Worm (Caenorhabditis elegans) whole organism, L1 larva: ENCODE results near the gene suex-1.

ENCODE experiments used
- C04F5.9 ChIP-seq: sonication (generic microtip); optimal IDR thresholded peaks from 2 replicates; lab custom pipeline; 2016; ENCODE audit warnings: missing genetic modification characterization, missing compliant biosample characterization
- alr-1 ChIP-seq: fragments of 200-800 bp; sonication (Bioruptor generic); optimal IDR thresholded peaks from 2 replicates; lab custom pipeline; 2018; ENCODE audit warnings: borderline replicate concordance, mild to moderate bottlenecking, missing genetic modification characterization, missing compliant biosample characterization
- aly-2 ChIP-seq: fragments of 150-350 bp; optimal IDR thresholded peaks from 2 replicates; lab custom pipeline; 2014; ENCODE audit warnings: missing biosample characterization, missing genetic modification characterization
- ama-1 ChIP-seq: fragments of 150-350 bp; optimal IDR thresholded peaks from 2 replicates; lab custom pipeline; 2014
- blmp-1 ChIP-seq: fragments of 150-350 bp; optimal IDR thresholded peaks from 2 replicates; lab custom pipeline; 2014; ENCODE audit warnings: missing biosample characterization, missing genetic modification characterization
- ceh-8 ChIP-seq: fragments of 200-800 bp; sonication (Bioruptor generic); optimal IDR thresholded peaks from 2 replicates; lab custom pipeline; 2018; ENCODE audit warnings: mild to moderate bottlenecking, missing genetic modification characterization, moderate library complexity, missing compliant biosample characterization
- dpl-1 ChIP-seq, 3 experiments: fragments of 150-350 bp in 2 of 3; sonication (generic microtip) in 1 of 3; optimal IDR thresholded peaks; 2 replicates each; lab custom pipeline; 2014 to 2017; ENCODE audit warnings: missing biosample characterization in 3 of 3, missing genetic modification characterization in 3 of 3, missing genetic modification reagents in 3 of 3
- efl-1 ChIP-seq, 4 experiments: fragments of 150-350 bp; optimal IDR thresholded peaks in 3 of 4; peaks in 1 of 4; 1 replicate in 1 of 4; 2 replicates in 3 of 4; lab custom pipeline; 2014; ENCODE audit warnings: missing biosample characterization in 2 of 4, missing genetic modification characterization in 2 of 4, missing genetic modification reagents in 2 of 4
- efl-3 ChIP-seq: fragments of 200-800 bp; sonication (Bioruptor generic); optimal IDR thresholded peaks from 2 replicates; lab custom pipeline; 2018; ENCODE audit warnings: mild to moderate bottlenecking, missing genetic modification characterization, missing compliant biosample characterization
- elt-3 ChIP-seq, 6 experiments: fragments of 150-350 bp in 1 of 6; sonication (generic microtip); optimal IDR thresholded peaks; 2 replicates each; lab custom pipeline; 2017 to 2018; ENCODE audit warnings: missing biosample characterization in 6 of 6, missing genetic modification characterization in 6 of 6, inconsistent platforms in 1 of 6
- fkh-4 ChIP-seq: sonication (generic microtip); optimal IDR thresholded peaks from 2 replicates; lab custom pipeline; 2016; ENCODE audit warnings: missing compliant biosample characterization, missing genetic modification characterization, borderline replicate concordance
- fos-1 ChIP-seq: fragments of 150-350 bp; optimal IDR thresholded peaks from 2 replicates; lab custom pipeline; 2014; ENCODE audit warnings: missing biosample characterization, missing genetic modification characterization
- hpl-2 ChIP-seq: fragments of 150-350 bp; optimal IDR thresholded peaks from 2 replicates; lab custom pipeline; 2014; ENCODE audit warnings: missing biosample characterization, missing genetic modification reagents, missing genetic modification characterization
- isw-1 ChIP-seq: fragments of 200-800 bp; sonication (Bioruptor generic); IDR thresholded peaks from 2 replicates; pipeline ENCODE4 v1.3.6; 2022; ENCODE audit warnings: missing genetic modification characterization, missing compliant biosample characterization
- lin-14 ChIP-seq: fragments of 200-800 bp; sonication (Bioruptor generic); optimal IDR thresholded peaks from 2 replicates; lab custom pipeline; 2018; ENCODE audit warnings: mild to moderate bottlenecking, missing genetic modification characterization, moderate library complexity, missing compliant biosample characterization
- lin-35 ChIP-seq, 2 experiments: fragments of 150-350 bp; optimal IDR thresholded peaks; 2 replicates each; lab custom pipeline; 2014; ENCODE audit warnings: missing biosample characterization in 2 of 2, missing genetic modification characterization in 2 of 2, missing genetic modification reagents in 2 of 2
- lin-39 ChIP-seq: fragments of 150-350 bp; optimal IDR thresholded peaks from 2 replicates; lab custom pipeline; 2014; ENCODE audit warnings: missing biosample characterization, missing genetic modification reagents, missing genetic modification characterization
- lsy-2 ChIP-seq, 2 experiments: fragments of 150-350 bp; optimal IDR thresholded peaks; 2 replicates each; lab custom pipeline; 2014; ENCODE audit warnings: missing biosample characterization in 2 of 2, missing genetic modification characterization in 2 of 2
- mdl-1 ChIP-seq, 2 experiments: fragments of 150-350 bp; optimal IDR thresholded peaks; 2 replicates each; lab custom pipeline; 2014 to 2017; ENCODE audit warnings: missing biosample characterization in 2 of 2, missing genetic modification characterization in 2 of 2, inconsistent platforms in 1 of 2
- mef-2 ChIP-seq: fragments of 150-350 bp; optimal IDR thresholded peaks from 2 replicates; lab custom pipeline; 2014; ENCODE audit warnings: missing biosample characterization, missing genetic modification characterization
- nhr-19 ChIP-seq: fragments of 200-800 bp; sonication (Bioruptor generic); conservative IDR thresholded peaks from 2 replicates; pipeline ENCODE4 v1.3.6; 2022; ENCODE audit warnings: missing genetic modification characterization, missing compliant biosample characterization
- nhr-20 ChIP-seq: sonication (generic microtip); optimal IDR thresholded peaks from 2 replicates; lab custom pipeline; 2016; ENCODE audit warnings: mild to moderate bottlenecking, missing genetic modification characterization, missing compliant biosample characterization
- nhr-237 ChIP-seq: fragments of 150-350 bp; optimal IDR thresholded peaks from 2 replicates; lab custom pipeline; 2014; ENCODE audit warnings: missing biosample characterization, missing genetic modification characterization
- nhr-28 ChIP-seq: fragments of 150-350 bp; optimal IDR thresholded peaks from 2 replicates; lab custom pipeline; 2014; ENCODE audit warnings: missing biosample characterization, missing genetic modification characterization
- nhr-47 ChIP-seq: sonication (generic microtip); optimal IDR thresholded peaks from 2 replicates; lab custom pipeline; 2016; ENCODE audit warnings: mild to moderate bottlenecking, missing genetic modification characterization, moderate library complexity, missing compliant biosample characterization
- nhr-76 ChIP-seq: sonication (generic microtip); optimal IDR thresholded peaks from 2 replicates; lab custom pipeline; 2017; ENCODE audit warnings: missing biosample characterization, missing genetic modification characterization
- nhr-84 ChIP-seq: sonication (generic microtip); optimal IDR thresholded peaks from 2 replicates; lab custom pipeline; 2017; ENCODE audit warnings: missing biosample characterization, missing genetic modification characterization
- nhr-85 ChIP-seq: sonication (generic microtip); peaks from one replicate; lab custom pipeline; 2016; ENCODE audit warnings: missing genetic modification characterization, inconsistent platforms, missing compliant biosample characterization
- pag-3 ChIP-seq: sonication (generic microtip); optimal IDR thresholded peaks from 2 replicates; lab custom pipeline; 2017; ENCODE audit warnings: missing genetic modification characterization, mild to moderate bottlenecking, missing compliant biosample characterization, antibody characterized with exemption, borderline replicate concordance; ENCODE audit not compliant: insufficient read depth
- pax-3 ChIP-seq: fragments of 200-800 bp; sonication (Bioruptor generic); optimal IDR thresholded peaks from 2 replicates; lab custom pipeline; 2018; ENCODE audit warnings: mild to moderate bottlenecking, missing genetic modification characterization, moderate library complexity, missing compliant biosample characterization
- snu-23 ChIP-seq: sonication (generic microtip); optimal IDR thresholded peaks from 2 replicates; lab custom pipeline; 2016; ENCODE audit warnings: missing genetic modification characterization, missing compliant biosample characterization
- sox-4 ChIP-seq: sonication (generic microtip); optimal IDR thresholded peaks from 2 replicates; lab custom pipeline; 2016; ENCODE audit warnings: missing genetic modification characterization, missing compliant biosample characterization
- sup-37 ChIP-seq: fragments of 200-800 bp; sonication (Bioruptor generic); optimal IDR thresholded peaks from 2 replicates; lab custom pipeline; 2018; ENCODE audit warnings: mild to moderate bottlenecking, missing genetic modification characterization, missing compliant biosample characterization
- tlp-1 ChIP-seq: fragments of 150-350 bp; optimal IDR thresholded peaks from 2 replicates; lab custom pipeline; 2014; ENCODE audit warnings: missing biosample characterization, missing genetic modification characterization
- unc-130 ChIP-seq: fragments of 150-350 bp; optimal IDR thresholded peaks from 2 replicates; lab custom pipeline; 2017; ENCODE audit warnings: missing biosample characterization, missing genetic modification characterization, inconsistent platforms
- unc-30 ChIP-seq: sonication (generic microtip); optimal IDR thresholded peaks from 2 replicates; lab custom pipeline; 2017; ENCODE audit warnings: missing biosample characterization, missing genetic modification characterization
- unc-62 ChIP-seq: fragments of 150-350 bp; optimal IDR thresholded peaks from 2 replicates; lab custom pipeline; 2014; ENCODE audit warnings: missing biosample characterization, missing genetic modification reagents, missing genetic modification characterization
- xbp-1 ChIP-seq: sonication (generic microtip); optimal IDR thresholded peaks from 2 replicates; lab custom pipeline; 2016; ENCODE audit warnings: missing genetic modification characterization, missing compliant biosample characterization
- zip-4 ChIP-seq: fragments of 200-800 bp; sonication (Bioruptor generic); optimal IDR thresholded peaks from 2 replicates; lab custom pipeline; 2018; ENCODE audit warnings: mild to moderate bottlenecking, missing genetic modification characterization, moderate library complexity, missing compliant biosample characterization
- ztf-11 ChIP-seq, 2 experiments: sonication (generic microtip); optimal IDR thresholded peaks; 2 replicates each; lab custom pipeline; 2016 to 2017; ENCODE audit warnings: missing genetic modification characterization in 2 of 2, missing biosample characterization in 1 of 2, missing compliant biosample characterization in 1 of 2

The suex-1 gene

ce11 chrII:5500470-5500869 lies 2.4 kb upstream of the suex-1 start, which contains the start of gene fzy-1:
Gene fzy-1 (plus strand): TSS chrII:5500770.
- TF ChIP-seq pag-3 (tag; lab: Kevin White, UChicago), result no peak
- TF ChIP-seq fkh-4 (tag; lab: Kevin White, UChicago), result no peak
- no peak for TF ChIP-seq dpl-1 (GFP tag; optimal IDR thresholded peaks at IDR 0.05; lab: Kevin White, UChicago)
- TF ChIP-seq aly-2, result no peak
- no peak for TF ChIP-seq xbp-1 (tag; lab: Kevin White, UChicago)
- no peak for TF ChIP-seq alr-1 (tag; lab: Kevin White, UChicago)
- no peak for TF ChIP-seq mdl-1 (tag; optimal IDR thresholded peaks at IDR 0.05; lab: Kevin White, UChicago)
- no peak for TF ChIP-seq nhr-237 (tag; lab: Kevin White, UChicago)
- no peak for TF ChIP-seq nhr-76 (tag; lab: Kevin White, UChicago)
- no peak for TF ChIP-seq lsy-2 (tag; optimal IDR thresholded peaks at IDR 0.05; lab: Kevin White, UChicago)
- no peak for TF ChIP-seq pax-3 (tag; lab: Kevin White, UChicago)
- no peak for TF ChIP-seq unc-30 (tag; lab: Kevin White, UChicago)
- no peak for TF ChIP-seq hpl-2 (GFP tag; lab: Kevin White, UChicago)
- TF ChIP-seq lin-35 (GFP tag; optimal IDR thresholded peaks at IDR 0.05; lab: Kevin White, UChicago), result no peak
- TF ChIP-seq lin-14, result no peak
- TF ChIP-seq sup-37, result no peak
- TF ChIP-seq efl-3 (GFP tag; lab: Kevin White, UChicago), result no peak
- no peak for TF ChIP-seq nhr-47 (tag; lab: Kevin White, UChicago)

ce11 chrII:5497541-5497940 lies 515 bp downstream of the suex-1 start:
- no peak for TF ChIP-seq isw-1 (GFP tag; lab: Robert Waterston, UW)
- peak; percentile 26 for TF ChIP-seq nhr-85 (tag; lab: Kevin White, UChicago)

DNA sequence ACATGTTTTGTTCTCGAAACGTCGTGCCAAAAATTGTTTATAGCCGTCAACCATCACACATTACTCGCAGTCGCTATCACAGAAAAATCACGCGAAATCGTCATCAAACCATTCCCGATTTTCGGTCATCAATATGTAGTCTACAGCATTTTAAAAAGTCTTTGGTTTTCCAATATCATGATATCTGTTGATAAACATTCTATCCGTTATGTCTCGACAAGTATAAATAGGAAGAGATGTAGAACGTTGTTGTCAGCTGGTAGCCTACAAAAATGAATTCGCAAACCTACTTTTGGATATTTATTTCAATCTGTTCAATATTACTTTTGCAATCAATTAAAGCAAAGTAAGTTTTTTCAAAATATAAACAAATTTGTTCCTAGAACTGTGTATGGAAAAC lies 1.7 kb downstream of the suex-1 start, which contains the start of gene F12A10.1:
F12A10.1 (plus strand) TSS at position 166 of the 400 bp plus-strand sequence.
- TF ChIP-seq ceh-8 (no peak), nhr-85 (tag; lab: Kevin White, UChicago) (peak; percentile 60), nhr-20 (tag; lab: Kevin White, UChicago) (peak; percentile 52), unc-62 (no peak), lin-39 (tag; lab: Kevin White, UChicago) (no peak), mef-2 (tag; lab: Kevin White, UChicago) (no peak), lin-14 (peak; percentile 43), ztf-11 (tag; optimal IDR thresholded peaks at IDR 0.05; lab: Kevin White, UChicago) (no peak), blmp-1 (tag; lab: Kevin White, UChicago) (peak; percentile 6), unc-30 (tag; lab: Kevin White, UChicago) (no peak), nhr-76 (tag; lab: Kevin White, UChicago) (no peak), nhr-47 (tag; lab: Kevin White, UChicago) (no peak), efl-1 (optimal IDR thresholded peaks at IDR 0.05; lab: Kevin White, UChicago) (no peak), efl-1 (GFP tag; optimal IDR thresholded peaks at IDR 0.05 in 1 of 2; lab: Kevin White, UChicago) (no peak), elt-3 (tag; optimal IDR thresholded peaks at IDR 0.05; lab: Kevin White, UChicago) (peak in 2 of 6 experiments; percentile 1 to 62), sox-4 (tag; lab: Kevin White, UChicago) (no peak), nhr-237 (tag; lab: Kevin White, UChicago) (no peak)
- TF ChIP-seq, all 84 proteins: peak for 5

DNA sequence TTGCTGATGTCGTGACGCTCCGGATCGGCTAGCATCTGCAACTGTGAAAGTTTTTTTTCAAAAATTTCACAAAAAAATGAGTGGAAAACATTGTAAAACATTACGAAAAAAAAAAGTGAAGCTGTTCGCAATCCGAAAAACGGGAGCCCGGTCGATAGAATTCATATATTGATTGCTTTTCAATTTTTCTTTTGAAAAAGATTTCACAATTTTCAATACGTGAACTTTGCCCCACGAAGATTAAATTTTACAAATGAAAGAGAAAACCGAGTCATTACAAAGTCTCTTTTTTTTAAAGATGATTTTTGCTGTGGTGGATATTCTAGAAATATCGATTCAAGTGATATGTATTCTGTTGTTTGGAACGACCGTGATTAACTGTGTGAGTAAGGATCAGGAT lies 3.7 kb downstream of the suex-1 start, which contains the start of gene F12A10.6:
F12A10.6 (minus strand) TSS at position 101 of the 400 bp plus-strand sequence.
- no peak for TF ChIP-seq ama-1
- no peak for TF ChIP-seq C04F5.9 (tag; lab: Kevin White, UChicago)
- no peak for TF ChIP-seq efl-3 (GFP tag; lab: Kevin White, UChicago)
- no peak for TF ChIP-seq lsy-2 (tag; optimal IDR thresholded peaks at IDR 0.05; lab: Kevin White, UChicago)
- TF ChIP-seq lin-35 (GFP tag; optimal IDR thresholded peaks at IDR 0.05; lab: Kevin White, UChicago), result no peak
- TF ChIP-seq fos-1 (tag; lab: Kevin White, UChicago), result no peak
- no peak for TF ChIP-seq nhr-28
- TF ChIP-seq snu-23 (GFP tag; lab: Kevin White, UChicago), result no peak
- TF ChIP-seq lin-14, result no peak
- no peak for TF ChIP-seq zip-4
- no peak for TF ChIP-seq tlp-1 (tag; lab: Kevin White, UChicago)
- no peak for TF ChIP-seq unc-130 (tag; lab: Kevin White, UChicago)
- TF ChIP-seq nhr-84 (tag; lab: Kevin White, UChicago), result no peak
- no peak for TF ChIP-seq nhr-19 (GFP tag; lab: Robert Waterston, UW)
